Fruit fly (Drosophila melanogaster) whole organism, prepupa: ENCODE measurements around the gene mth.

Experiments
- CG31627 ChIP-seq: fragments of 200-800 bp; sonication (Bioruptor generic); optimal IDR thresholded peaks from 3 replicates; lab custom pipeline; 2016; ENCODE audit warnings: missing biosample characterization, missing genetic modification characterization
- fd59A ChIP-seq: fragments of 200-800 bp; sonication (Bioruptor generic); optimal IDR thresholded peaks from 2 replicates; lab custom pipeline; 2017; ENCODE audit warnings: missing biosample characterization, mild to moderate bottlenecking, missing genetic modification characterization, missing genetic modification reagents

DNA sequence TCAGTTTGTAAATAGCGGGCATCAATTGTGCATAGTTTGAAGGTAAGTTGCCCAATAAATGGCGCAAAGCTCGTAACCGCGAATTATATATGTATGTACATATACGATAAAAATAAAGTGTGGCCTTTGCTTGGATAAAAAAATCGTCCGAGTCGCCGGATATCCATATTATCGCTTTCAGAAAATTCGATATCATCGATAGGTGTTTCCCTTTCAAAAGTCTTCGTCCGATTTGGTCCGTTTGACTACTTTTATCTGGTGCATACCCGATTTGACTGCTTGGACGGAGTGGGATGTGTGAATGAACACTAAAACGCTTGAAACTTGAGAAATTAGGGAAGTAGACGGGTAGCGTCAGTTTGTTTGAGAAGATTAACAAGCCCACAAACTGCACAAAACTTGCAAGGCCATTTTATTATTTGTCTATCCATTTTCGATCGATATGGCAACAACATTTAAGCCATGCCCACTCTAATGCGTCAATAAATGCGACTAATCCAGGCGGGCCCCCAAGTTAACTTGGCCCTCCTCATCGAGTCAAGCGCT, 17.5 kb downstream of the mth start:
- TF ChIP-seq fd59A (GFP tag; lab: Kevin White, UChicago) (no peak), CG31627 (no peak)
